Worm (Caenorhabditis elegans): Measurements from ENCODE around the gene ZK856.18.

Gene ZK856.18

DNA sequence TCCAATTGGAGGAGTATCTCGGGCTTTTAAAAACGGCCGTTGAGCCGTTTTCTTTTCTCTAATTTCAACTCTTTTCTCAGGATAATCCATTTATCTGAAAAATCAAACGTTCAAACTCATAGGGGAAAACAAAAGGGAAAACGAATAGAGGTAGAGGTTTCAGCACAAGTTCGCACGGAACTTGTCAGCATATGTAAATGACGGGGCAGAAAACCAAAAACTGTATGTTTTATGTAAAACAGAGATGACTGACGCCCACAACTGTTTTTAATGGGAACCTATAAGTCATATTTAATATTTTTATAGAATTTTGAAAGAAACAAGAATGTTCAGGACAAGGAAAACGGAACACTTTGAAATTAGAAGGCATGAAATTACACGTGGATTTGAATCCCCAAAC lies 19.4 kb downstream of the ZK856.18 start, which contains the start of gene C51E3.6:
Gene C51E3.6 (minus strand): TSS at position 101 of the 400 bp plus-strand sequence.
- TF ChIP-seq hlh-11 (tag; optimal IDR thresholded peaks at IDR 0.05) (no peak), nhr-6 (tag; optimal IDR thresholded peaks at IDR 0.05) (no peak), dpl-1 (GFP tag; optimal IDR thresholded peaks at IDR 0.05) (no peak), ceh-82 (tag; optimal IDR thresholded peaks at IDR 0.05) (no peak), pqm-1 (tag; optimal IDR thresholded peaks at IDR 0.05) (no peak), jun-1 (tag; optimal IDR thresholded peaks at IDR 0.05) (no peak)

DNA sequence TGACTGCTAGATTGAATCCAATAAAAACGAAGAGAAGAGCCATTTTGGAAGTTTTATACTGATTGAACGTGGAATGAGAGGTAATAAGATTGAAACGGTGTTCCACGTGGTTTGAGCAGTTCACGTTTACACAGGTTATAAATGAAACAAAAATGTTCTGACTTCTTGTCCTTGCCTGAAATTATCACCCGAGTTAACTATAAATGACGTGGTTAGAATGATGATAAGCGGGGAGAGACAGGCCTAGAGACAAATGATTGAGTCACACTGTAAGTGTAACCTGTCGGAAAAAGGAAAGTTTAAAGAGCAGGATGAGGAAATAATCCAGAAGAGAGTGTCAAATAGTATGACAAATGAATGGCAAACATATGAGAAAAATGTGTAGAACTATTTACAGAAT lies 24.9 kb downstream of the ZK856.18 start, which contains the start of gene C51E3.10:
Gene C51E3.10 (minus strand): TSS at position 181 of the 400 bp plus-strand sequence.
- TF ChIP-seq nhr-48 (tag; optimal IDR thresholded peaks at IDR 0.05) (peak; percentile 18), pqm-1 (tag; optimal IDR thresholded peaks at IDR 0.05) (peak; percentile 93), skn-1 (tag; optimal IDR thresholded peaks at IDR 0.05) (no peak), lin-29 (GFP tag; IDR thresholded peaks at IDR 0.05) (no peak), saeg-2 (GFP tag; IDR thresholded peaks at IDR 0.05) (no peak), pha-4 (GFP tag; IDR thresholded peaks at IDR 0.05) (0 out of 2 replicates have a peak, but pooled peaks have one; percentile 8), pha-4 (tag; optimal IDR thresholded peaks at IDR 0.05) (no peak), hlh-30 (tag; optimal IDR thresholded peaks at IDR 0.05; ENCODE audit: insufficient read depth) (peak; percentile 68), nhr-237 (tag; optimal IDR thresholded peaks at IDR 0.05) (no peak), mdt-29 (GFP tag; IDR thresholded peaks at IDR 0.05) (0 out of 2 replicates have a peak, but pooled peaks have one; percentile 32), tra-1 (GFP tag; IDR thresholded peaks at IDR 0.05) (peak; percentile 68; the same call in 1 of the 2 replicates), nhr-77 (tag; optimal IDR thresholded peaks at IDR 0.05) (peak; percentile 35), jun-1 (tag; optimal IDR thresholded peaks at IDR 0.05) (no peak), arid-1 (GFP tag; conservative IDR thresholded peaks at IDR 0.05) (no peak), tag-97 (GFP tag; IDR thresholded peaks at IDR 0.05) (no peak), lsy-2 (tag; optimal IDR thresholded peaks at IDR 0.05) (peak in 1 of 2 experiments; percentile 32), F10B5.3 (tag; optimal IDR thresholded peaks at IDR 0.05) (no peak), ceh-20 (GFP tag; IDR thresholded peaks at IDR 0.05) (no peak), egl-43 (GFP tag; IDR thresholded peaks at IDR 0.05) (no peak), mep-1 (tag; optimal IDR thresholded peaks at IDR 0.05) (peak; percentile 36), snpc-1.2 (GFP tag; IDR thresholded peaks at IDR 0.05) (no peak), lin-1 (GFP tag; IDR thresholded peaks at IDR 0.05) (peak; percentile 71; the same call in 1 of the 2 replicates), nhr-28 (tag; optimal IDR thresholded peaks at IDR 0.05) (peak; percentile 88), dve-1 (tag; optimal IDR thresholded peaks at IDR 0.05; ENCODE audit: insufficient read depth) (peak; percentile 70), mdl-1 (tag; optimal IDR thresholded peaks at IDR 0.05) (peak in 1 of 2 experiments; percentile 77), php-3 (GFP tag; IDR thresholded peaks at IDR 0.05) (no peak), dmd-6 (GFP tag; IDR thresholded peaks at IDR 0.05) (peak; percentile 95), daf-16 (GFP tag; optimal IDR thresholded peaks at IDR 0.05) (no peak), daf-16 (tag; optimal IDR thresholded peaks at IDR 0.05) (peak; percentile 66), D1046.2 (GFP tag; IDR thresholded peaks at IDR 0.05) (no peak), unc-39 (tag; optimal IDR thresholded peaks at IDR 0.05) (no peak), madf-9 (GFP tag; conservative IDR thresholded peaks at IDR 0.05) (no peak), aha-1 (tag) (peak; percentile 73), hlh-11 (tag; optimal IDR thresholded peaks at IDR 0.05) (peak; percentile 80), nhr-42 (GFP tag; IDR thresholded peaks at IDR 0.05) (0 out of 2 replicates have a peak, but pooled peaks have one; percentile 50), mxl-3 (GFP tag; optimal IDR thresholded peaks at IDR 0.05) (peak; percentile 76), T26A8.4 (GFP tag; IDR thresholded peaks at IDR 0.05) (no peak), egl-27 (tag; optimal IDR thresholded peaks at IDR 0.05) (no peak), ceh-62 (tag; optimal IDR thresholded peaks at IDR 0.05) (no peak), nhr-102 (tag; optimal IDR thresholded peaks at IDR 0.05) (no peak), dpl-1 (GFP tag; optimal IDR thresholded peaks at IDR 0.05) (no peak), unc-62 (GFP tag; optimal IDR thresholded peaks at IDR 0.05 in 1 of 2) (peak in 1 of 2 experiments; percentile 89), unc-62 (tag; optimal IDR thresholded peaks at IDR 0.05) (no peak), lin-13 (GFP tag; optimal IDR thresholded peaks at IDR 0.05) (peak; percentile 16)

Data from whole organism, L4 larva.